Worm (Caenorhabditis elegans): Measurements from ENCODE around the gene pid-1.

DNA sequence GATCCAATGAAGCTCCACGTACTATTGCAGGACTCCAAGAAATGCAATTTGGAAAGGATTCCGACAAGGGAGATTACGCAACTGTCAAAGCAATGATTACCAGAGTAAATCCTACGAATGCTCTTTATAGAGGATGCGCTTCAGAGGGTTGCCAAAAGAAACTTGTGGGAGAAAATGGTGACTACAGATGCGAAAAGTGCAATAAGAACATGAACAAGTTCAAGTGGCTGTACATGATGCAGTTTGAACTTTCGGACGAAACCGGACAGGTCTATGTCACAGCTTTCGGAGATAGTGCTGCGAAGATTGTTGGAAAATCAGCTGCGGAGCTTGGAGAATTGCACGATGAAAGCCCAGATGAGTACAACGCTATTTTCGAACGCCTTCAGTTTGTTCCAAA lies 24.0 kb downstream of the pid-1 start:
- TF ChIP-seq ama-1 (optimal IDR thresholded peaks at IDR 0.05), result no peak
- no peak for TF ChIP-seq hlh-6 (tag; optimal IDR thresholded peaks at IDR 0.05)
- TF ChIP-seq eyg-1 (tag; optimal IDR thresholded peaks at IDR 0.05), result no peak
- no peak for TF ChIP-seq unc-42 (tag; optimal IDR thresholded peaks at IDR 0.05)
- TF ChIP-seq nfya-1 (tag; optimal IDR thresholded peaks at IDR 0.05), result no peak
- no peak for TF ChIP-seq fkh-10 (GFP tag; optimal IDR thresholded peaks at IDR 0.05)
- no peak for TF ChIP-seq F13H6.1 (tag; optimal IDR thresholded peaks at IDR 0.05)
- TF ChIP-seq nhr-11 (tag; optimal IDR thresholded peaks at IDR 0.05), result no peak
- no peak for TF ChIP-seq npax-4 (tag; optimal IDR thresholded peaks at IDR 0.05)
- no peak for TF ChIP-seq hlh-13 (GFP tag; optimal IDR thresholded peaks at IDR 0.05)
- no peak for TF ChIP-seq ceh-9 (tag; optimal IDR thresholded peaks at IDR 0.05)
- no peak for TF ChIP-seq pqm-1 (tag; optimal IDR thresholded peaks at IDR 0.05)
